Fruit fly (Drosophila melanogaster): ENCODE results near the gene Pdk1.

Pdk1 gene

DNA sequence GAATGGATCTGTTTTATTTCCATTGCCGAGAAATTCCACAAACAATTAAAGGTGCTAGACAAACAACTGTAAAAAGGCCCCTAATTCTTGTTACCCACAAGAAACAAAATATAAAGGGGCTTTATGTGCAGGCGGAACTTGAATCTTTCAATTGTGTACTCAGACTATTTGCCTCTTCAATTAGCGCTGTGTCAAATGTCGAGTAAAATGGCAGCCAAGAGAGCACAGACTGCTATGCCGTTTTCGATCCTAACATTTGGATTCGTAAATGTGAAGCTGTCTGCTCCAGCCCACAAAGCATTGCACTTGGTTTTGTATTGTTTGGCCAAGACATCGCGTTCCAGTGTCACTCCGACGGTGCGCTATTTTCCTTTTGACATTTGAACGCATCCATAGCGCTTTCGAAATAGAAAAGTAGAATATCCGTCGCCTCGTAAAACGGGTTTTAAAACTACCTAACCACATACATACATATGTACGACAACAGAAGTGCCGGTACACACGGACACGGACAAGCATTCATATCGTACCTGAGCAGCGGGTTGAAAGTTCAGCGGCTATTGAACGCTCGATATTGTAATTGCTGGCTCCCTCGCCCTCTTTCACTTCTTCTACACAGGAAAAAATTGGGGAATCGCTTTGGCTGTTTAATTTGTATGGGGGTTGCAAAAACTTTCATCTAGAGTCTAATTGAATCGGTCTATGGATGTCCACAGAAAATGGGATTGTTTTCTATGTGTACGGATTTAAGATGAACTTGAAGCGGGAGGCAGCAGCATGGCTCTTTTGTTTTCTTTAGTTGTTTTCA lies 36.9 kb downstream of the Pdk1 start (continued):
- no peak for TF ChIP-seq gce (GFP tag; IDR thresholded peaks at IDR 0.05)
- peak; percentile 47 for TF ChIP-seq cg (GFP tag; optimal IDR thresholded peaks at IDR 0.05)
- no peak for TF ChIP-seq exex (tag; optimal IDR thresholded peaks at IDR 0.05)
- no peak for TF ChIP-seq B-H2 (GFP tag; optimal IDR thresholded peaks at IDR 0.05)
- TF ChIP-seq otp (GFP tag; IDR thresholded peaks at IDR 0.05) = peak; percentile 44; the same call in 1 of the 3 replicates
- TF ChIP-seq Antp (GFP tag; optimal IDR thresholded peaks at IDR 0.05) = no peak
- TF ChIP-seq Side (GFP tag; optimal IDR thresholded peaks at IDR 0.05) = peak; percentile 4
- no peak for TF ChIP-seq Max (GFP tag; optimal IDR thresholded peaks at IDR 0.05)
- no peak for TF ChIP-seq CG5180 (GFP tag; optimal IDR thresholded peaks at IDR 0.05)
- TF ChIP-seq CG17802 (tag; optimal IDR thresholded peaks at IDR 0.05) = no peak
- TF ChIP-seq TFAM (GFP tag; optimal IDR thresholded peaks at IDR 0.05) = no peak
- TF ChIP-seq CG13624 (GFP tag; optimal IDR thresholded peaks at IDR 0.05) = no peak
- no peak for TF ChIP-seq odd (GFP tag; optimal IDR thresholded peaks at IDR 0.05)
- no peak for TF ChIP-seq CG15073 (GFP tag; optimal IDR thresholded peaks at IDR 0.05)
- TF ChIP-seq tna (GFP tag; IDR thresholded peaks at IDR 0.05; ENCODE audit: partially characterized antibody) = no peak
- TF ChIP-seq Usf (GFP tag; optimal IDR thresholded peaks at IDR 0.05) = no peak
- TF ChIP-seq CG6854 (GFP tag; optimal IDR thresholded peaks at IDR 0.05) = no peak
- no peak for TF ChIP-seq HLHmδ (GFP tag; optimal IDR thresholded peaks at IDR 0.05)
- TF ChIP-seq CG17359 (tag; optimal IDR thresholded peaks at IDR 0.05) = peak; percentile 3
- TF ChIP-seq pb (GFP tag; optimal IDR thresholded peaks at IDR 0.05) = no peak
- no peak for TF ChIP-seq vfl (GFP tag; optimal IDR thresholded peaks at IDR 0.05)
- no peak for TF ChIP-seq CoRest (tag; optimal IDR thresholded peaks at IDR 0.05)
- TF ChIP-seq Neu2 (GFP tag; optimal IDR thresholded peaks at IDR 0.05; ENCODE audit: borderline replicate concordance) = no peak
- TF ChIP-seq fu2 (GFP tag; optimal IDR thresholded peaks at IDR 0.05) = peak; percentile 11
- TF ChIP-seq ewg (GFP tag; optimal IDR thresholded peaks at IDR 0.05) = no peak
- TF ChIP-seq CG10979 (tag; optimal IDR thresholded peaks at IDR 0.05) = peak; percentile 60
- no peak for TF ChIP-seq CG14441 (GFP tag; IDR thresholded peaks at IDR 0.05)
- TF ChIP-seq gro (GFP tag; optimal IDR thresholded peaks at IDR 0.05) = no peak
- TF ChIP-seq Pdp1 (GFP tag; optimal IDR thresholded peaks at IDR 0.05) = no peak
- peak; percentile 8 for TF ChIP-seq CG30403 (GFP tag; optimal IDR thresholded peaks at IDR 0.05)
- TF ChIP-seq Hey (tag; optimal IDR thresholded peaks at IDR 0.05) = no peak
- TF ChIP-seq danr (GFP tag; IDR thresholded peaks at IDR 0.05) = no peak
- TF ChIP-seq bbx (GFP tag; IDR thresholded peaks at IDR 0.05; ENCODE audit: partially characterized antibody) = no peak
- no peak for TF ChIP-seq NC2α (GFP tag; optimal IDR thresholded peaks at IDR 0.05)
- no peak for TF ChIP-seq CG15269 (tag; optimal IDR thresholded peaks at IDR 0.05)
- TF ChIP-seq CG12219 (GFP tag; optimal IDR thresholded peaks at IDR 0.05) = no peak
- no peak for TF ChIP-seq CG7987 (GFP tag; optimal IDR thresholded peaks at IDR 0.05)
- no peak for TF ChIP-seq CG5953 (GFP tag; IDR thresholded peaks at IDR 0.05)
- TF ChIP-seq CG17186 (GFP tag; optimal IDR thresholded peaks at IDR 0.05) = no peak
- no peak for TF ChIP-seq HLH3B (GFP tag; IDR thresholded peaks at IDR 0.05)
- TF ChIP-seq Ets65A (GFP tag) = no peak
- peak; percentile 35 for TF ChIP-seq pros (GFP tag; optimal IDR thresholded peaks at IDR 0.05)
- TF ChIP-seq CG18476 (GFP tag; optimal IDR thresholded peaks at IDR 0.05) = no peak
- no peak for TF ChIP-seq Lpt (GFP tag; optimal IDR thresholded peaks at IDR 0.05)
- no peak for TF ChIP-seq hth (optimal IDR thresholded peaks at IDR 0.05)
- 0 out of 2 replicates have a peak, but pooled peaks have one; percentile 22 for TF ChIP-seq stc (GFP tag; IDR thresholded peaks at IDR 0.05)
- no peak for TF ChIP-seq NK7.1 (GFP tag; optimal IDR thresholded peaks at IDR 0.05)
- no peak for TF ChIP-seq NFAT (GFP tag; IDR thresholded peaks at IDR 0.05)
- peak; percentile 5 for TF ChIP-seq Oli (tag; optimal IDR thresholded peaks at IDR 0.05)
- TF ChIP-seq YL-1 (GFP tag; optimal IDR thresholded peaks at IDR 0.05) = no peak

Data from whole organism, embryonic.